Fruit fly (Drosophila melanogaster) whole organism, embryonic: ENCODE data around the gene Cdc6.

Experiments
- Abd-B ChIP-seq: fragments of 200-800 bp; sonication (Bioruptor generic); optimal IDR thresholded peaks from 2 replicates; lab custom pipeline; 2018; ENCODE audit warnings: missing biosample characterization, mild to moderate bottlenecking, missing genetic modification characterization, moderate library complexity
- CG10431 ChIP-seq: fragments of 200-800 bp; sonication (Bioruptor generic); optimal IDR thresholded peaks from 3 replicates; lab custom pipeline; 2018; ENCODE audit warnings: missing biosample characterization, mild to moderate bottlenecking, missing genetic modification characterization
- CG10462 ChIP-seq: fragments of 200-800 bp; sonication (Bioruptor generic); optimal IDR thresholded peaks from 2 replicates; lab custom pipeline; 2016; ENCODE audit warnings: missing biosample characterization, missing genetic modification characterization
- CG10565 ChIP-seq: fragments of 200-800 bp; sonication (Bioruptor generic); optimal IDR thresholded peaks from 3 replicates; lab custom pipeline; 2016; ENCODE audit warnings: missing biosample characterization, mild to moderate bottlenecking, missing genetic modification characterization
- CG11695 ChIP-seq: fragments of 200-800 bp; sonication (Bioruptor generic); IDR thresholded peaks from 3 replicates; pipeline ENCODE4 v1.3.6; 2022; ENCODE audit warnings: missing biosample characterization, missing genetic modification characterization
- CG13424 ChIP-seq: fragments of 200-800 bp; sonication (Bioruptor generic); optimal IDR thresholded peaks from 2 replicates; lab custom pipeline; 2019; ENCODE audit warnings: missing biosample characterization, mild to moderate bottlenecking, missing genetic modification characterization, moderate library complexity
- CG14014 ChIP-seq: fragments of 200-800 bp; sonication (Bioruptor generic); IDR thresholded peaks from 2 replicates; pipeline ENCODE4 v1.3.6; 2022; ENCODE audit warnings: missing biosample characterization, missing genetic modification characterization
- CG15479 ChIP-seq: fragments of 200-800 bp; sonication (Bioruptor generic); optimal IDR thresholded peaks from 3 replicates; lab custom pipeline; 2019; ENCODE audit warnings: missing biosample characterization, mild to moderate bottlenecking, missing genetic modification characterization, moderate library complexity
- CG15696 ChIP-seq: fragments of 200-800 bp; sonication (Bioruptor generic); optimal IDR thresholded peaks from 2 replicates; lab custom pipeline; 2019; ENCODE audit warnings: missing biosample characterization, mild to moderate bottlenecking, missing genetic modification characterization, moderate library complexity
- CG17829 ChIP-seq: fragments of 200-800 bp; optimal IDR thresholded peaks from 2 replicates; lab custom pipeline; 2019; ENCODE audit warnings: missing biosample characterization, mild to moderate bottlenecking, missing genetic modification characterization, moderate library complexity
- CG2199 ChIP-seq: fragments of 200-800 bp; sonication (Bioruptor generic); IDR thresholded peaks from 3 replicates; pipeline ENCODE4 v1.3.6; 2022; ENCODE audit warnings: missing biosample characterization, missing genetic modification characterization
- CG2875 ChIP-seq: fragments of 200-800 bp; sonication (Bioruptor generic); optimal IDR thresholded peaks from 2 replicates; lab custom pipeline; 2017; ENCODE audit warnings: missing biosample characterization, mild to moderate bottlenecking, missing genetic modification characterization, missing genetic modification reagents
- CG42726 ChIP-seq: fragments of 200-800 bp; sonication (Bioruptor generic); IDR thresholded peaks from 2 replicates; pipeline ENCODE4 v1.3.6; 2022; ENCODE audit warnings: missing biosample characterization, missing genetic modification characterization; ENCODE audit not compliant: partially characterized antibody
- CG4854 ChIP-seq: fragments of 200-800 bp; sonication (Bioruptor generic); optimal IDR thresholded peaks from 2 replicates; lab custom pipeline; 2016; ENCODE audit warnings: missing biosample characterization, missing genetic modification characterization, inconsistent platforms
- CG7271 ChIP-seq: fragments of 200-800 bp; sonication (Bioruptor generic); optimal IDR thresholded peaks from 2 replicates; lab custom pipeline; 2018; ENCODE audit warnings: missing biosample characterization, mild to moderate bottlenecking, missing genetic modification characterization, moderate library complexity
- CG7786 ChIP-seq: fragments of 200-800 bp; sonication (Bioruptor generic); optimal IDR thresholded peaks from 2 replicates; lab custom pipeline; 2016; ENCODE audit warnings: missing biosample characterization, missing genetic modification characterization
- CG7987 ChIP-seq: fragments of 200-800 bp; sonication (Bioruptor generic); optimal IDR thresholded peaks from 2 replicates; lab custom pipeline; 2018; ENCODE audit warnings: missing biosample characterization, mild to moderate bottlenecking, missing genetic modification characterization, moderate library complexity
- Dbx ChIP-seq: fragments of 200-800 bp; sonication (Bioruptor generic); IDR thresholded peaks from 3 replicates; pipeline ENCODE4 v1.3.6; 2022; ENCODE audit warnings: missing biosample characterization, missing genetic modification characterization
- Deaf1 ChIP-seq: fragments of 200-800 bp; optimal IDR thresholded peaks from 3 replicates; lab custom pipeline; 2019; ENCODE audit warnings: missing biosample characterization, mild to moderate bottlenecking, missing genetic modification characterization, moderate library complexity
- E2f2 ChIP-seq: fragments of 200-800 bp; sonication (Bioruptor generic); IDR thresholded peaks from 2 replicates; pipeline ENCODE4 v1.3.6; 2022; ENCODE audit warnings: missing biosample characterization, missing genetic modification characterization
- Fer3 ChIP-seq: fragments of 200-800 bp; sonication (Bioruptor generic); optimal IDR thresholded peaks from 2 replicates; lab custom pipeline; 2018; ENCODE audit warnings: missing biosample characterization, mild to moderate bottlenecking, missing genetic modification characterization, moderate library complexity
- HmgZ ChIP-seq: fragments of 200-800 bp; sonication (Bioruptor generic); optimal IDR thresholded peaks from 2 replicates; lab custom pipeline; 2018; ENCODE audit warnings: missing biosample characterization, mild to moderate bottlenecking, missing genetic modification characterization
- Hr3 ChIP-seq: fragments of 200-800 bp; sonication (Bioruptor generic); optimal IDR thresholded peaks from 3 replicates; lab custom pipeline; 2016; ENCODE audit warnings: missing biosample characterization, missing genetic modification characterization
- Jarid2 ChIP-seq: fragments of 200-800 bp; sonication (Bioruptor generic); optimal IDR thresholded peaks from 3 replicates; lab custom pipeline; 2017; ENCODE audit warnings: mild to moderate bottlenecking, missing biosample characterization, missing genetic modification reagents, missing genetic modification characterization
- Myb ChIP-seq: fragments of 200-800 bp; sonication (Bioruptor generic); optimal IDR thresholded peaks from 2 replicates; lab custom pipeline; 2016; ENCODE audit warnings: missing biosample characterization, missing genetic modification characterization
- Nf-YB ChIP-seq: fragments of 200-800 bp; sonication (Bioruptor generic); optimal IDR thresholded peaks from 3 replicates; lab custom pipeline; 2019; ENCODE audit warnings: missing biosample characterization, mild to moderate bottlenecking, missing genetic modification characterization, moderate library complexity
- Rx ChIP-seq: fragments of 200-800 bp; sonication (Bioruptor generic); IDR thresholded peaks from 2 replicates; pipeline ENCODE4 v1.3.6; 2022; ENCODE audit warnings: missing biosample characterization, missing genetic modification characterization
- Trl ChIP-seq, 3 experiments: fragments of >200 bp in 2 of 3; fragments of 200-800 bp in 1 of 3; sonication (Bioruptor generic) in 1 of 3; optimal IDR thresholded peaks; 2 replicates in 1 of 3; 3 replicates in 2 of 3; lab custom pipeline; 2016 to 2017; ENCODE audit warnings: missing biosample characterization in 1 of 3, missing genetic modification characterization in 1 of 3
- Xbp1 ChIP-seq: fragments of 200-800 bp; sonication (Bioruptor generic); optimal IDR thresholded peaks from 3 replicates; lab custom pipeline; 2016; ENCODE audit warnings: missing biosample characterization, mild to moderate bottlenecking, missing genetic modification characterization
- al ChIP-seq: fragments of 200-800 bp; sonication (Bioruptor generic); IDR thresholded peaks from 2 replicates; pipeline ENCODE4 v1.3.6; 2022; ENCODE audit warnings: missing biosample characterization, missing genetic modification characterization
- amos ChIP-seq: fragments of 200-800 bp; sonication (Bioruptor generic); IDR thresholded peaks from 2 replicates; pipeline ENCODE4 v1.3.6; 2022; ENCODE audit warnings: missing biosample characterization, missing genetic modification characterization; ENCODE audit not compliant: partially characterized antibody
- cad ChIP-seq: fragments of >200 bp; optimal IDR thresholded peaks from 2 replicates; lab custom pipeline; 2017; ENCODE audit warnings: missing biosample characterization, missing genetic modification characterization
- dmrt11E ChIP-seq: fragments of 200-800 bp; sonication (Bioruptor generic); optimal IDR thresholded peaks from 3 replicates; lab custom pipeline; 2018; ENCODE audit warnings: missing biosample characterization, mild to moderate bottlenecking, missing genetic modification characterization, moderate library complexity
- en ChIP-seq: fragments of 200-800 bp; sonication (Bioruptor generic); optimal IDR thresholded peaks from 2 replicates; lab custom pipeline; 2016; ENCODE audit warnings: missing biosample characterization, missing genetic modification characterization
- ewg ChIP-seq: fragments of 200-800 bp; sonication (Bioruptor generic); optimal IDR thresholded peaks from 3 replicates; lab custom pipeline; 2017; ENCODE audit warnings: mild to moderate bottlenecking, missing biosample characterization, missing genetic modification reagents, missing genetic modification characterization
- gfzf ChIP-seq: fragments of 200-800 bp; sonication (Bioruptor generic); optimal IDR thresholded peaks from 2 replicates; lab custom pipeline; 2016; ENCODE audit warnings: missing biosample characterization, mild to moderate bottlenecking, missing genetic modification characterization, moderate library complexity
- jing ChIP-seq: fragments of 200-800 bp; sonication (Bioruptor generic); optimal IDR thresholded peaks from 2 replicates; lab custom pipeline; 2018; ENCODE audit warnings: missing biosample characterization, mild to moderate bottlenecking, missing genetic modification characterization
- ken ChIP-seq: fragments of 200-800 bp; sonication (Bioruptor generic); IDR thresholded peaks from 3 replicates; pipeline ENCODE4 v1.3.6; 2022; ENCODE audit warnings: missing biosample characterization, missing genetic modification characterization
- nom ChIP-seq: fragments of 200-800 bp; sonication (Bioruptor generic); optimal IDR thresholded peaks from 2 replicates; lab custom pipeline; 2017; ENCODE audit warnings: missing biosample characterization, missing genetic modification characterization, mild to moderate bottlenecking, moderate library complexity, missing genetic modification reagents
- oc ChIP-seq: fragments of 200-800 bp; sonication (Bioruptor generic); optimal IDR thresholded peaks from 2 replicates; lab custom pipeline; 2018; ENCODE audit warnings: missing biosample characterization, mild to moderate bottlenecking, missing genetic modification characterization, moderate library complexity
- pan ChIP-seq, 4 experiments: fragments of >200 bp in 3 of 4; fragments of 200-800 bp in 1 of 4; sonication (Bioruptor generic) in 1 of 4; optimal IDR thresholded peaks in 3 of 4; IDR thresholded peaks in 1 of 4; 2 replicates each; pipeline versions ENCODE4 v1.3.6 to Lab custom; 2017 to 2022; ENCODE audit warnings: missing biosample characterization in 2 of 4, missing genetic modification characterization in 2 of 4, mixed read lengths in 1 of 4
- pzg ChIP-seq: fragments of 200-800 bp; sonication (Bioruptor generic); optimal IDR thresholded peaks from 3 replicates; lab custom pipeline; 2018; ENCODE audit warnings: missing biosample characterization, mild to moderate bottlenecking, missing genetic modification characterization, moderate library complexity
- sens ChIP-seq: fragments of 200-800 bp; sonication (Bioruptor generic); peaks from one replicate; lab custom pipeline; 2016; ENCODE audit warnings: missing biosample characterization, missing genetic modification characterization
- ssp ChIP-seq: fragments of 200-800 bp; sonication (Bioruptor generic); IDR thresholded peaks from 2 replicates; pipeline ENCODE4 v1.3.6; 2022; ENCODE audit warnings: missing biosample characterization, missing genetic modification characterization
- tll ChIP-seq, 2 experiments: fragments of 200-800 bp in 1 of 2; fragments of >200 bp in 1 of 2; sonication (Bioruptor generic) in 1 of 2; optimal IDR thresholded peaks; 2 replicates each; lab custom pipeline; 2017 to 2019; ENCODE audit warnings: missing biosample characterization in 2 of 2, missing genetic modification characterization in 2 of 2, mild to moderate bottlenecking in 1 of 2, moderate library complexity in 1 of 2
- tx ChIP-seq: fragments of 200-800 bp; sonication (Bioruptor generic); optimal IDR thresholded peaks from 2 replicates; lab custom pipeline; 2016; ENCODE audit warnings: missing biosample characterization, missing genetic modification characterization
- zen ChIP-seq: fragments of 200-800 bp; sonication (Bioruptor generic); optimal IDR thresholded peaks from 3 replicates; lab custom pipeline; 2018; ENCODE audit warnings: missing biosample characterization, mild to moderate bottlenecking, missing genetic modification characterization, moderate library complexity

Gene Cdc6

dm6 chr3L:8653572-8653971 is 19.7 kb upstream of the Cdc6 start:
- TF ChIP-seq cad (GFP tag; lab: Kevin White, UChicago) (peak; percentile 99), Nf-YB (no peak), CG2875 (no peak), al (GFP tag; lab: Robert Waterston, UW) (no peak), CG13424 (no peak), en (GFP tag; lab: Kevin White, UChicago) (no peak), CG7987 (GFP tag; lab: Kevin White, UChicago) (no peak), pan (optimal IDR thresholded peaks at IDR 0.05; lab: Kevin White, UChicago) (no peak), pan (GFP tag; optimal IDR thresholded peaks at IDR 0.05 in 1 of 2, IDR thresholded peaks at IDR 0.05 in 1 of 2) (no peak), gfzf (no peak), Fer3 (tag; lab: Kevin White, UChicago) (no peak), Trl (optimal IDR thresholded peaks at IDR 0.05; lab: Kevin White, UChicago) (no peak), Trl (GFP tag; optimal IDR thresholded peaks at IDR 0.05; lab: Kevin White, UChicago) (no peak), CG7271 (tag; lab: Kevin White, UChicago) (peak; percentile 66), ssp (GFP tag; lab: Robert Waterston, UW) (no peak), CG10462 (GFP tag; lab: Kevin White, UChicago) (no peak), CG4854 (GFP tag; lab: Kevin White, UChicago) (no peak), amos (no peak), CG10565 (GFP tag; lab: Kevin White, UChicago) (no peak), CG10431 (no peak), CG11695 (GFP tag; lab: Robert Waterston, UW) (no peak), CG15479 (peak; percentile 84), oc (tag; lab: Kevin White, UChicago) (no peak), CG14014 (no peak), ken (GFP tag; lab: Robert Waterston, UW) (no peak), jing (no peak), tll (GFP tag; optimal IDR thresholded peaks at IDR 0.05; lab: Kevin White, UChicago) (peak in 1 of 2 experiments; percentile 56), tx (GFP tag; lab: Kevin White, UChicago) (no peak)

- TF ChIP-seq Deaf1, result peak; percentile 67
- TF ChIP-seq nom (GFP tag; lab: Kevin White, UChicago), result peak; percentile 29
- TF ChIP-seq Rx, result no peak
- TF ChIP-seq, all 482 proteins: peak for 2
Observed at dm6 chr3L:8652572-8652977, 18.7 kb upstream of the Cdc6 start.

- TF ChIP-seq sens (GFP tag; lab: Kevin White, UChicago), result peak; percentile 23
- 0 out of 3 replicates have a peak, but pooled peaks have one; percentile 26 for TF ChIP-seq CG2199 (GFP tag; lab: Robert Waterston, UW)
- no peak for TF ChIP-seq pzg (GFP tag; lab: Kevin White, UChicago)
- peak; percentile 20 for TF ChIP-seq CG15696 (tag; lab: Kevin White, UChicago)
- TF ChIP-seq zen (tag; lab: Kevin White, UChicago), result peak; percentile 32
- peak; percentile 10 for TF ChIP-seq CG17829 (tag; lab: Kevin White, UChicago)
- TF ChIP-seq CG42726 (GFP tag; lab: Robert Waterston, UW), result peak; percentile 73
- TF ChIP-seq Myb, result peak; percentile 97
- peak; percentile 37; the same call in 1 of the 2 replicates for TF ChIP-seq E2f2 (GFP tag; lab: Robert Waterston, UW)
- no peak for TF ChIP-seq CG7786
- TF ChIP-seq dmrt11E (tag; lab: Kevin White, UChicago), result peak; percentile 4
- peak; percentile 3 for TF ChIP-seq Jarid2
- TF ChIP-seq HmgZ (tag; lab: Kevin White, UChicago), result peak; percentile 1
- no peak for TF ChIP-seq ewg
- TF ChIP-seq Dbx (GFP tag; lab: Robert Waterston, UW), result peak; percentile 45; the same call in 1 of the 3 replicates
- TF ChIP-seq Hr3 (GFP tag; lab: Kevin White, UChicago), result no peak
- peak; percentile 41 for TF ChIP-seq Abd-B
- TF ChIP-seq Xbp1, result peak; percentile 26
- no peak for TF ChIP-seq oc (tag; lab: Kevin White, UChicago)
Observed at dm6 chr3L:8651876-8652571, 18.2 kb upstream of the Cdc6 start.
